Worm (Caenorhabditis elegans) whole organism, L3 larva: Measurements from ENCODE around the gene rab-3.

Experiments used
- elt-3 ChIP-seq, 3 experiments: fragments of 150-350 bp in 1 of 3; sonication (generic microtip) in 2 of 3; optimal IDR thresholded peaks; 2 replicates in 2 of 3; 4 replicates in 1 of 3; lab custom pipeline; 2014 to 2017; ENCODE audit warnings: missing biosample characterization in 3 of 3, missing genetic modification characterization in 3 of 3
- lin-39 ChIP-seq: fragments of 150-350 bp; optimal IDR thresholded peaks from 2 replicates; lab custom pipeline; 2018; ENCODE audit warnings: missing biosample characterization, missing genetic modification reagents, missing genetic modification characterization
- lsy-12 ChIP-seq: sonication (generic microtip); optimal IDR thresholded peaks from 2 replicates; lab custom pipeline; 2016; ENCODE audit warnings: mild to moderate bottlenecking, missing genetic modification characterization, missing compliant biosample characterization
- mdl-1 ChIP-seq: fragments of 150-350 bp; optimal IDR thresholded peaks from 2 replicates; lab custom pipeline; 2014; ENCODE audit warnings: missing biosample characterization, missing genetic modification characterization
- nhr-28 ChIP-seq: fragments of 150-350 bp; optimal IDR thresholded peaks from 2 replicates; lab custom pipeline; 2014; ENCODE audit warnings: missing biosample characterization, missing genetic modification characterization
- nhr-77 ChIP-seq: fragments of 150-350 bp; optimal IDR thresholded peaks from 2 replicates; lab custom pipeline; 2014; ENCODE audit warnings: missing biosample characterization, missing genetic modification characterization
- skn-1 ChIP-seq: fragments of 150-350 bp; optimal IDR thresholded peaks from 2 replicates; lab custom pipeline; 2014; ENCODE audit warnings: missing biosample characterization, missing genetic modification characterization
- zag-1 ChIP-seq: fragments of 150-350 bp; optimal IDR thresholded peaks from 2 replicates; lab custom pipeline; 2014; ENCODE audit warnings: missing biosample characterization, missing genetic modification characterization
- ztf-11 ChIP-seq: fragments of 150-350 bp; optimal IDR thresholded peaks from 2 replicates; lab custom pipeline; 2014; ENCODE audit warnings: missing biosample characterization, missing genetic modification characterization

DNA sequence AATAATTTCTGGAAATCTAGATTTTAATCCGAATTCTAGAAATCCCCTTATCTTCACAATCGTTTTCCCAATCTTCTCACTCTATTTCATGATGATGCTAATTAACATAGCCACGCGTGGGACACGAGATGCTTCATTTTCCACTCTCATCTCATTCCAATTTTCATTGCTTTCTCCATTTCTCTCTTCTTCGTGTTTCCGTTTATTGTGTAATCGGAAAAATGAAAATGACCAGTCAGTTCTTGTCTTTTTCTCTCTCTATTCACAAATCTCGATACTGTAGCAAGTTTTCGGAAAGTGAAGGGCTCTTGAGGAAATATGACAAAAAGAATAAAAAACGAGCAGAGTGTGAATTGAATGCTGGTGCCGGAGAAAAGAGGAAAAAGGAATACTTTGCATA lies 23.2 kb downstream of the rab-3 start:
- TF ChIP-seq nhr-28 (tag; lab: Kevin White, UChicago), result no peak
- TF ChIP-seq nhr-77, result no peak
- TF ChIP-seq skn-1, result no peak
- TF ChIP-seq ztf-11 (tag; lab: Kevin White, UChicago), result no peak
- TF ChIP-seq mdl-1 (tag; lab: Kevin White, UChicago), result no peak
- TF ChIP-seq zag-1 (tag; lab: Kevin White, UChicago), result no peak
- no peak for TF ChIP-seq elt-3 (tag; optimal IDR thresholded peaks at IDR 0.05; lab: Kevin White, UChicago)
- TF ChIP-seq lsy-12 (tag; lab: Kevin White, UChicago), result no peak
- no peak for TF ChIP-seq lin-39 (tag; lab: Kevin White, UChicago)
